Worm (Caenorhabditis elegans): Measurements from ENCODE around the gene abf-5.

Gene abf-5

DNA sequence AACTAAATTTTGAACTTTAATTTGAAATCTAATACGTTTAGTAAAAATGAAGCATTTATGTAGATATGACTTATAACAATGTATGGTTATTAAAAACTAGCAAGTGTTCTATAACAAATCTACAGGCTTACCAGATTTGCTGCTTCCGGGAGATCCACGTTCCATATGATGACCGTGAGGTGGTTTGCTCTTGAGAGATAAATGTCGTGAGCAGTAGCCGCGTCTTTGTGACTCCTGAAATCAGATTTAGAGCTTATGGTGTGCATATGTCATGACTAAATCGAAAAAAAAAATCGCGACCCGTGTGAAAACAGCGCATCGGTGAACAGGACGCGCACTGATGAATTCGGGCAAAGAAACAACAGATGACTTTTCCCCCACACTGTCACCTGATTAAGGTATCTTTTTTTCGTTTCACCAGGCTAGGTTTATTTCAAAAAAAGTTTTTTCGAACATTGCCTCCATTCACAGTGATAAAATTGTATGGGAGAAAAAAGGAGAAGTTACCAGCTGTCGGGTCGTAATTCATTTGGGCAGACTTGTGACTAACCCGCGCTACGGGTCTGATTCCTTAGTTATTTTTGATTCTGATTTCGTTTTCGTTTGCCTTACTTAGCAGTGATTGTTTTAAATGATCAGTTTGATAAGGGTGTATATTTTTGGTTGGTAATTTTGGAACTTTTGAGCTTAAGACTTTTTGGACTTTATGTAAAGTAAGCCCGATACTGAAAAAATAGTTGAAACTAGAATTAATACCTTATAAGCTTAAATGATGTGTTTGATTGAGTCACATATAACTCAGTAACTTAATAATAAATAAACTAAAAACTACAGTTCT lies 15.7 kb downstream of the abf-5 start, which contains the start of gene nhr-27:
TSS of gene nhr-27 (minus strand) at position 234 of the 838 bp plus-strand sequence.
- TF ChIP-seq sma-3 (GFP tag; optimal IDR thresholded peaks at IDR 0.05) = no peak
- TF ChIP-seq blmp-1 (tag; optimal IDR thresholded peaks at IDR 0.05; ENCODE audit: insufficient read depth) = peak; percentile 52
- no peak for TF ChIP-seq nhr-21 (tag; optimal IDR thresholded peaks at IDR 0.05)

ce11 chrX:12813539-12813938 lies 20.9 kb downstream of the abf-5 start, which contains the start of gene gei-3:
Gene gei-3, minus strand, starts transcription at chrX:12813639.
- TF ChIP-seq elt-3 (tag; optimal IDR thresholded peaks at IDR 0.05) (no peak), ztf-11 (tag; optimal IDR thresholded peaks at IDR 0.05) (no peak), nhr-25 (tag; optimal IDR thresholded peaks at IDR 0.05) (no peak), snpc-4 (tag; optimal IDR thresholded peaks at IDR 0.05) (no peak), mdl-1 (tag; optimal IDR thresholded peaks at IDR 0.05) (no peak), sma-3 (GFP tag; optimal IDR thresholded peaks at IDR 0.05) (no peak), ceh-16 (tag; optimal IDR thresholded peaks at IDR 0.05) (no peak), fos-1 (tag; optimal IDR thresholded peaks at IDR 0.05) (no peak), nhr-237 (tag; optimal IDR thresholded peaks at IDR 0.05) (no peak), lin-11 (tag; optimal IDR thresholded peaks at IDR 0.05) (no peak), unc-55 (GFP tag; optimal IDR thresholded peaks at IDR 0.05) (no peak), egl-27 (tag; optimal IDR thresholded peaks at IDR 0.05) (no peak), ztf-4 (tag; optimal IDR thresholded peaks at IDR 0.05) (no peak), nhr-21 (tag; optimal IDR thresholded peaks at IDR 0.05) (no peak), sem-4 (tag; optimal IDR thresholded peaks at IDR 0.05) (no peak), lin-39 (tag; optimal IDR thresholded peaks at IDR 0.05) (no peak), nhr-11 (tag; optimal IDR thresholded peaks at IDR 0.05) (no peak), ceh-82 (tag; optimal IDR thresholded peaks at IDR 0.05) (no peak)

ce11 chrX:12815367-12815766 lies 22.7 kb downstream of the abf-5 start:
- TF ChIP-seq nhr-77 (tag; optimal IDR thresholded peaks at IDR 0.05) (no peak), ztf-11 (tag; optimal IDR thresholded peaks at IDR 0.05) (no peak), gmeb-1 (tag; optimal IDR thresholded peaks at IDR 0.05) (no peak), egl-27 (tag; optimal IDR thresholded peaks at IDR 0.05) (no peak), nhr-237 (tag; optimal IDR thresholded peaks at IDR 0.05) (no peak)

DNA sequence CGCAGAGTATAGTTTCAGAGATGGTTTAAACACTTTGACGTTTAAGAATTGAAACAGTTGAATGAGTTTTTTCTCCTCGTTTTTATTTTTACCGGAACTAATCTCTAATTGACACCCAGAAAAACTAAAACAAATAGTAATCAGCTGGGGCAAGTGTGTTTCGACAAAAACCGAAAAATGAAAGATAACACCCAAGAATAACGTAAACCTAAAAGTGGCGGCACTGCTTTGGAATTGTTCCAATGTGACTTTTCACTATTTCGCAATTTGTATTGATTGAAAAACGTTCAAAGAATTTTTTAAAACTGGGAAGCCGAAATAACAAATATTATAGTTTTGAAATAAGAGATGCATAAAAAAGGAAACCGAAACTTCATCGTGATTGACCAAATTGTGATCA lies 26.1 kb downstream of the abf-5 start:
- TF ChIP-seq lin-11 (tag; optimal IDR thresholded peaks at IDR 0.05) = no peak
- no peak for TF ChIP-seq skn-1 (tag; optimal IDR thresholded peaks at IDR 0.05)
- TF ChIP-seq fos-1 (tag; optimal IDR thresholded peaks at IDR 0.05) = peak; percentile 15
- TF ChIP-seq alr-1 (tag; optimal IDR thresholded peaks at IDR 0.05) = no peak

ce11 chrX:12819512-12819911 lies 26.9 kb downstream of the abf-5 start:
- TF ChIP-seq elt-1 (tag; optimal IDR thresholded peaks at IDR 0.05) (no peak), fos-1 (tag; optimal IDR thresholded peaks at IDR 0.05) (peak; percentile 7)

DNA sequence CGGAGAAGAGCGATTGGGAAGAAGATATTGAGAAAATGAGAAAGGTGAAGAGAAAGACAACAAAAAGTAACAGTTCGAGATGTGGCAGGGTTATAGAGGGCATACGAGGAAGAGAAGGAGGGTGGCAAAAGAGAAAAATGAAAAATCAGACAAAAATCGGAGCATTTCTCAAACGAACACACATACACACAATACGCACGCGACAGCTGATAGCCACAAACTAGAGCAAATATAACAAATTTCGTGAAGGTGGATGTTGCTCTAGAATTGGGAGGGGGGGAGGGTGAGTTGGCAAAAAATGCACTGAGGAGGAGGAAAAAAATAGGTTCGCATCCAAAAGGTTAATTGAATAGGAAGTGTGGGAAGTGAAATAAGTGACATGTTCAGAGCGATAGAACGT lies 32.5 kb downstream of the abf-5 start:
- TF ChIP-seq nhr-12 (tag; optimal IDR thresholded peaks at IDR 0.05) (no peak), peb-1 (tag; optimal IDR thresholded peaks at IDR 0.05) (no peak), F13H6.1 (tag; optimal IDR thresholded peaks at IDR 0.05) (no peak), ZK546.5 (tag; optimal IDR thresholded peaks at IDR 0.05) (no peak), zag-1 (tag; optimal IDR thresholded peaks at IDR 0.05) (no peak), alr-1 (tag; optimal IDR thresholded peaks at IDR 0.05) (no peak), mab-5 (tag; optimal IDR thresholded peaks at IDR 0.05) (no peak), sma-3 (GFP tag; optimal IDR thresholded peaks at IDR 0.05) (no peak), skn-1 (tag; optimal IDR thresholded peaks at IDR 0.05) (no peak), gmeb-1 (tag; optimal IDR thresholded peaks at IDR 0.05) (no peak), nhr-25 (tag; optimal IDR thresholded peaks at IDR 0.05) (no peak), unc-39 (tag; optimal IDR thresholded peaks at IDR 0.05) (no peak), lsy-2 (tag; optimal IDR thresholded peaks at IDR 0.05) (no peak), lin-11 (tag; optimal IDR thresholded peaks at IDR 0.05) (no peak), ztf-4 (tag; optimal IDR thresholded peaks at IDR 0.05) (no peak), elt-1 (tag; optimal IDR thresholded peaks at IDR 0.05) (no peak), blmp-1 (tag; optimal IDR thresholded peaks at IDR 0.05; ENCODE audit: insufficient read depth) (no peak), crh-2 (tag; optimal IDR thresholded peaks at IDR 0.05) (no peak), fos-1 (tag; optimal IDR thresholded peaks at IDR 0.05) (no peak)
